Worm (Caenorhabditis elegans) whole organism, L4 larva: ENCODE measurements around the gene gcy-20.

Source experiments
- D1046.2 ChIP-seq: fragments of 200-800 bp; sonication (Bioruptor generic); IDR thresholded peaks from 2 replicates; pipeline ENCODE4 v1.3.6; 2022; ENCODE audit warnings: missing genetic modification characterization, missing compliant biosample characterization
- F37D6.2 ChIP-seq: sonication (generic microtip); optimal IDR thresholded peaks from 2 replicates; lab custom pipeline; 2016; ENCODE audit warnings: mild to moderate bottlenecking, missing genetic modification characterization, missing compliant biosample characterization
- F44E2.7 ChIP-seq: fragments of 200-800 bp; sonication (Bioruptor generic); IDR thresholded peaks from 2 replicates; pipeline ENCODE4 v2.1.2; 2022; ENCODE audit warnings: missing genetic modification characterization, missing compliant biosample characterization
- T20F7.1 ChIP-seq: fragments of 200-800 bp; sonication (Bioruptor generic); optimal IDR thresholded peaks from 2 replicates; lab custom pipeline; 2018; ENCODE audit warnings: mild to moderate bottlenecking, missing genetic modification characterization, missing compliant biosample characterization
- Y48G9A.11 ChIP-seq: fragments of 200-800 bp; sonication (Bioruptor generic); IDR thresholded peaks from 2 replicates; pipeline ENCODE4 v1.3.6; 2022; ENCODE audit warnings: missing genetic modification reagents, missing genetic modification characterization, missing compliant biosample characterization
- Y5F2A.4 ChIP-seq: fragments of 200-800 bp; sonication (Bioruptor generic); optimal IDR thresholded peaks from 2 replicates; lab custom pipeline; 2018; ENCODE audit warnings: mild to moderate bottlenecking, missing genetic modification characterization, missing compliant biosample characterization
- Y75B8A.6 ChIP-seq: fragments of 200-800 bp; sonication (Bioruptor generic); IDR thresholded peaks from 2 replicates; pipeline ENCODE4 v1.3.6; 2022; ENCODE audit warnings: missing genetic modification reagents, missing genetic modification characterization, missing compliant biosample characterization
- ZK337.2 ChIP-seq: fragments of 200-800 bp; sonication (Bioruptor generic); IDR thresholded peaks from 2 replicates; pipeline ENCODE4 v1.3.6; 2022; ENCODE audit warnings: missing genetic modification reagents, missing genetic modification characterization, missing compliant biosample characterization
- aly-2 ChIP-seq: sonication (generic microtip); optimal IDR thresholded peaks from 2 replicates; lab custom pipeline; 2018; ENCODE audit warnings: missing biosample characterization, missing genetic modification characterization
- arid-1 ChIP-seq: fragments of 200-800 bp; sonication (Bioruptor generic); conservative IDR thresholded peaks from 2 replicates; pipeline ENCODE4 v1.3.6; 2022; ENCODE audit warnings: missing genetic modification reagents, missing genetic modification characterization, missing compliant biosample characterization
- ceh-20 ChIP-seq: fragments of 200-800 bp; sonication (Bioruptor generic); IDR thresholded peaks from 2 replicates; pipeline ENCODE4 v1.3.6; 2022; ENCODE audit warnings: missing genetic modification reagents, missing genetic modification characterization, missing compliant biosample characterization
- ceh-28 ChIP-seq: fragments of 150-350 bp; optimal IDR thresholded peaks from 2 replicates; lab custom pipeline; 2014; ENCODE audit warnings: missing biosample characterization, missing genetic modification reagents, missing genetic modification characterization
- ceh-32 ChIP-seq: sonication (generic microtip); optimal IDR thresholded peaks from 2 replicates; lab custom pipeline; 2016; ENCODE audit warnings: mild to moderate bottlenecking, missing genetic modification characterization, missing compliant biosample characterization; ENCODE audit not compliant: poor library complexity
- ceh-44 ChIP-seq: fragments of 200-800 bp; sonication (Bioruptor generic); IDR thresholded peaks from 2 replicates; pipeline ENCODE4 v1.3.6; 2022; ENCODE audit warnings: missing genetic modification reagents, missing genetic modification characterization, missing compliant biosample characterization
- ceh-82 ChIP-seq: sonication (generic microtip); optimal IDR thresholded peaks from 2 replicates; lab custom pipeline; 2017; ENCODE audit warnings: missing biosample characterization, missing genetic modification characterization
- ces-1 ChIP-seq: fragments of 150-350 bp; sonication (generic microtip); optimal IDR thresholded peaks from 4 replicates; lab custom pipeline; 2014; ENCODE audit warnings: missing biosample characterization, missing genetic modification reagents, missing genetic modification characterization
- cey-2 ChIP-seq: sonication (generic microtip); optimal IDR thresholded peaks from 3 replicates; lab custom pipeline; 2017; ENCODE audit warnings: missing genetic modification characterization, mild to moderate bottlenecking, missing compliant biosample characterization, antibody characterized with exemption, borderline replicate concordance; ENCODE audit not compliant: insufficient read depth
- daf-12 ChIP-seq: fragments of 150-350 bp; optimal IDR thresholded peaks from 2 replicates; lab custom pipeline; 2014; ENCODE audit warnings: missing biosample characterization, missing genetic modification reagents, missing genetic modification characterization
- daf-16 ChIP-seq, 3 experiments: sonication (generic microtip); optimal IDR thresholded peaks; 2 replicates each; lab custom pipeline; 2016 to 2017; ENCODE audit warnings: missing genetic modification characterization in 3 of 3, missing genetic modification reagents in 3 of 3, mild to moderate bottlenecking in 2 of 3, missing compliant biosample characterization in 2 of 3, missing biosample characterization in 1 of 3, moderate library complexity in 1 of 3
- daf-8 ChIP-seq: fragments of 200-800 bp; sonication (Bioruptor generic); IDR thresholded peaks from 2 replicates; pipeline ENCODE4 v1.3.6; 2022; ENCODE audit warnings: missing genetic modification characterization, missing compliant biosample characterization
- dmd-6 ChIP-seq: fragments of 200-800 bp; sonication (Bioruptor generic); IDR thresholded peaks from 2 replicates; pipeline ENCODE4 v1.3.6; 2022; ENCODE audit warnings: missing genetic modification reagents, missing genetic modification characterization, missing compliant biosample characterization
- duxl-1 ChIP-seq: sonication (generic microtip); optimal IDR thresholded peaks from 2 replicates; lab custom pipeline; 2016; ENCODE audit warnings: mild to moderate bottlenecking, missing genetic modification characterization, moderate library complexity, missing compliant biosample characterization; ENCODE audit not compliant: poor library complexity
- egl-27 ChIP-seq: sonication (generic microtip); optimal IDR thresholded peaks from 3 replicates; lab custom pipeline; 2017; ENCODE audit warnings: missing biosample characterization, missing genetic modification reagents, missing genetic modification characterization
- gei-8 ChIP-seq: fragments of 200-800 bp; sonication (Bioruptor generic); optimal IDR thresholded peaks from 2 replicates; lab custom pipeline; 2018; ENCODE audit warnings: mild to moderate bottlenecking, missing genetic modification characterization, missing compliant biosample characterization
- hlh-11 ChIP-seq: fragments of 200-800 bp; sonication (Bioruptor generic); optimal IDR thresholded peaks from 2 replicates; lab custom pipeline; 2018; ENCODE audit warnings: mild to moderate bottlenecking, missing genetic modification characterization, missing compliant biosample characterization
- hlh-30 ChIP-seq: sonication (generic microtip); optimal IDR thresholded peaks from 2 replicates; lab custom pipeline; 2017; ENCODE audit warnings: antibody characterized with exemption, mild to moderate bottlenecking, missing genetic modification characterization, missing compliant biosample characterization; ENCODE audit not compliant: insufficient read depth
- lin-1 ChIP-seq: fragments of 200-800 bp; sonication (Bioruptor generic); IDR thresholded peaks from 2 replicates; pipeline ENCODE4 v1.3.6; 2022; ENCODE audit warnings: missing genetic modification reagents, missing genetic modification characterization, missing compliant biosample characterization
- lin-13 ChIP-seq: fragments of 150-350 bp; optimal IDR thresholded peaks from 2 replicates; lab custom pipeline; 2014; ENCODE audit warnings: missing biosample characterization, missing genetic modification reagents, missing genetic modification characterization
- lin-29 ChIP-seq: fragments of 200-800 bp; sonication (Bioruptor generic); IDR thresholded peaks from 2 replicates; pipeline ENCODE4 v1.3.6; 2022; ENCODE audit warnings: missing genetic modification reagents, missing genetic modification characterization, missing compliant biosample characterization
- lsy-2 ChIP-seq, 2 experiments: fragments of 150-350 bp in 1 of 2; sonication (generic microtip) in 1 of 2; optimal IDR thresholded peaks; 2 replicates each; lab custom pipeline; 2014 to 2017; ENCODE audit warnings: missing biosample characterization in 2 of 2, missing genetic modification characterization in 2 of 2
- mdt-29 ChIP-seq: fragments of 200-800 bp; sonication (Bioruptor generic); IDR thresholded peaks from 2 replicates; pipeline ENCODE4 v1.3.6; 2022; ENCODE audit warnings: missing genetic modification reagents, missing genetic modification characterization, missing compliant biosample characterization
- nhr-11 ChIP-seq: fragments of 150-350 bp; optimal IDR thresholded peaks from 2 replicates; lab custom pipeline; 2014; ENCODE audit warnings: missing biosample characterization, missing genetic modification characterization
- nhr-111 ChIP-seq: fragments of 200-800 bp; sonication (Bioruptor generic); optimal IDR thresholded peaks from 2 replicates; lab custom pipeline; 2018; ENCODE audit warnings: mild to moderate bottlenecking, missing genetic modification characterization, missing compliant biosample characterization
- nhr-237 ChIP-seq: sonication (generic microtip); optimal IDR thresholded peaks from 2 replicates; lab custom pipeline; 2017; ENCODE audit warnings: missing biosample characterization, missing genetic modification characterization
- nhr-28 ChIP-seq: fragments of 150-350 bp; optimal IDR thresholded peaks from 2 replicates; lab custom pipeline; 2014; ENCODE audit warnings: missing biosample characterization, missing genetic modification characterization
- nhr-48 ChIP-seq: sonication (generic microtip); optimal IDR thresholded peaks from 2 replicates; lab custom pipeline; 2016; ENCODE audit warnings: mild to moderate bottlenecking, missing genetic modification characterization, missing compliant biosample characterization
- nhr-76 ChIP-seq: fragments of 150-350 bp; optimal IDR thresholded peaks from 2 replicates; lab custom pipeline; 2014; ENCODE audit warnings: missing biosample characterization, missing genetic modification characterization
- nhr-77 ChIP-seq: fragments of 150-350 bp; optimal IDR thresholded peaks from 2 replicates; lab custom pipeline; 2014; ENCODE audit warnings: missing biosample characterization, missing genetic modification characterization
- rbr-2 ChIP-seq: sonication (generic microtip); optimal IDR thresholded peaks from 2 replicates; lab custom pipeline; 2016; ENCODE audit warnings: missing genotype, missing genetic modification characterization, missing compliant biosample characterization
- set-16 ChIP-seq: fragments of 200-800 bp; sonication (Bioruptor generic); IDR thresholded peaks from 2 replicates; pipeline ENCODE4 v1.3.6; 2022; ENCODE audit warnings: missing genetic modification reagents, missing genetic modification characterization, missing compliant biosample characterization
- skn-1 ChIP-seq: fragments of 150-350 bp; optimal IDR thresholded peaks from 2 replicates; lab custom pipeline; 2014; ENCODE audit warnings: missing biosample characterization, missing genetic modification characterization
- snpc-1.2 ChIP-seq: fragments of 200-800 bp; sonication (Bioruptor generic); IDR thresholded peaks from 2 replicates; pipeline ENCODE4 v1.3.6; 2022; ENCODE audit warnings: missing genetic modification reagents, missing genetic modification characterization, missing compliant biosample characterization
- snpc-4 ChIP-seq: fragments of 150-350 bp; optimal IDR thresholded peaks from 2 replicates; lab custom pipeline; 2014; ENCODE audit warnings: missing biosample characterization, missing genetic modification characterization
- spr-3 ChIP-seq: fragments of 200-800 bp; sonication (Bioruptor generic); optimal IDR thresholded peaks from 2 replicates; lab custom pipeline; 2018; ENCODE audit warnings: mild to moderate bottlenecking, missing genetic modification characterization, missing compliant biosample characterization
- tag-97 ChIP-seq: fragments of 200-800 bp; sonication (Bioruptor generic); IDR thresholded peaks from 2 replicates; pipeline ENCODE4 v1.3.6; 2022; ENCODE audit warnings: missing genetic modification characterization, missing compliant biosample characterization
- tra-1 ChIP-seq: fragments of 200-800 bp; sonication (Bioruptor generic); IDR thresholded peaks from 2 replicates; pipeline ENCODE4 v1.3.6; 2022; ENCODE audit warnings: missing genetic modification reagents, missing genetic modification characterization, missing compliant biosample characterization
- unc-62 ChIP-seq, 3 experiments: fragments of 150-350 bp in 1 of 3; sonication (generic microtip); optimal IDR thresholded peaks in 2 of 3; peaks in 1 of 3; 1 replicate in 1 of 3; 2 replicates in 2 of 3; lab custom pipeline; 2014 to 2017; ENCODE audit warnings: missing biosample characterization in 3 of 3, missing genetic modification characterization in 3 of 3, missing genetic modification reagents in 3 of 3, missing genotype in 1 of 3
- zfp-2 ChIP-seq: sonication (generic microtip); optimal IDR thresholded peaks from 2 replicates; lab custom pipeline; 2016; ENCODE audit warnings: mild to moderate bottlenecking, missing genetic modification characterization, missing compliant biosample characterization
- zip-11 ChIP-seq: fragments of 200-800 bp; sonication (Bioruptor generic); IDR thresholded peaks from 2 replicates; pipeline ENCODE4 v1.3.6; 2022; ENCODE audit warnings: missing genetic modification characterization, missing compliant biosample characterization
- zip-2 ChIP-seq: fragments of 150-350 bp; optimal IDR thresholded peaks from 2 replicates; lab custom pipeline; 2014; ENCODE audit warnings: missing biosample characterization, missing genetic modification characterization
- ztf-11 ChIP-seq: fragments of 150-350 bp; optimal IDR thresholded peaks from 2 replicates; lab custom pipeline; 2014; ENCODE audit warnings: missing biosample characterization, missing genetic modification characterization

gcy-20 gene

ce11 chrV:16277918-16278317 lies 24.3 kb upstream of the gcy-20 start, which contains the start of gene cyp-37B1 (continued):
- no peak for TF ChIP-seq daf-16 (GFP tag; optimal IDR thresholded peaks at IDR 0.05; lab: Kevin White, UChicago)
- peak; percentile 95 for TF ChIP-seq daf-16 (tag; optimal IDR thresholded peaks at IDR 0.05; lab: Kevin White, UChicago)
- no peak for TF ChIP-seq ceh-32 (tag; lab: Kevin White, UChicago)
- no peak for TF ChIP-seq lsy-2 (tag; optimal IDR thresholded peaks at IDR 0.05; lab: Kevin White, UChicago)
- TF ChIP-seq duxl-1: no peak
- TF ChIP-seq daf-8 (GFP tag; lab: Robert Waterston, UW): no peak
- TF ChIP-seq D1046.2 (GFP tag; lab: Robert Waterston, UW): no peak
- TF ChIP-seq dmd-6 (GFP tag; lab: Robert Waterston, UW): peak; percentile 90
- TF ChIP-seq hlh-30 (tag; lab: Kevin White, UChicago): no peak
- TF ChIP-seq nhr-111: no peak
- no peak for TF ChIP-seq nhr-76
- no peak for TF ChIP-seq lin-29 (GFP tag; lab: Robert Waterston, UW)
- TF ChIP-seq spr-3: no peak
- no peak for TF ChIP-seq lin-1 (GFP tag; lab: Robert Waterston, UW)
- TF ChIP-seq skn-1: no peak
- TF ChIP-seq ceh-82: no peak
- no peak for TF ChIP-seq tra-1
- peak; percentile 69 for TF ChIP-seq nhr-48 (tag; lab: Kevin White, UChicago)
- TF ChIP-seq ceh-28 (tag; lab: Kevin White, UChicago): no peak
- no peak for TF ChIP-seq tag-97 (GFP tag; lab: Robert Waterston, UW)
- TF ChIP-seq set-16 (GFP tag; lab: Robert Waterston, UW): no peak
- no peak for TF ChIP-seq snpc-4 (tag; lab: Kevin White, UChicago)
- TF ChIP-seq cey-2 (tag; lab: Kevin White, UChicago): no peak
- peak; percentile 87 for TF ChIP-seq nhr-77
- no peak for TF ChIP-seq F44E2.7 (GFP tag; lab: Robert Waterston, UW)
- TF ChIP-seq zip-11 (GFP tag; lab: Robert Waterston, UW): no peak
- no peak for TF ChIP-seq aly-2
- no peak for TF ChIP-seq daf-12 (tag; lab: Kevin White, UChicago)
- no peak for TF ChIP-seq lin-13 (GFP tag; lab: Kevin White, UChicago)
- no peak for TF ChIP-seq F37D6.2 (tag; lab: Kevin White, UChicago)
- peak; percentile 85 for TF ChIP-seq hlh-11 (tag; lab: Kevin White, UChicago)
- TF ChIP-seq ZK337.2 (GFP tag; lab: Robert Waterston, UW): no peak
- no peak for TF ChIP-seq nhr-11 (tag; lab: Kevin White, UChicago)
- no peak for TF ChIP-seq unc-62 (GFP tag; optimal IDR thresholded peaks at IDR 0.05 in 1 of 2; lab: Kevin White, UChicago)
- TF ChIP-seq unc-62 (tag; optimal IDR thresholded peaks at IDR 0.05; lab: Kevin White, UChicago): no peak
- TF ChIP-seq egl-27 (tag; lab: Kevin White, UChicago): no peak
- TF ChIP-seq zfp-2 (tag; lab: Kevin White, UChicago): no peak
- no peak for TF ChIP-seq mdt-29 (GFP tag; lab: Robert Waterston, UW)
- no peak for TF ChIP-seq ceh-20 (GFP tag; lab: Robert Waterston, UW)
- TF ChIP-seq rbr-2 (tag; lab: Kevin White, UChicago): no peak
- no peak for TF ChIP-seq ces-1 (GFP tag; lab: Kevin White, UChicago)
- no peak for TF ChIP-seq zip-2 (tag; lab: Kevin White, UChicago)
- no peak for TF ChIP-seq arid-1 (GFP tag; lab: Robert Waterston, UW)
- TF ChIP-seq nhr-237 (tag; lab: Kevin White, UChicago): no peak
- no peak for TF ChIP-seq ztf-11 (tag; lab: Kevin White, UChicago)
- TF ChIP-seq T20F7.1 (GFP tag; lab: Kevin White, UChicago): no peak
- TF ChIP-seq Y5F2A.4 (GFP tag; lab: Kevin White, UChicago): no peak
- TF ChIP-seq Y75B8A.6 (GFP tag; lab: Robert Waterston, UW): no peak
- no peak for TF ChIP-seq gei-8
- peak; percentile 97 for TF ChIP-seq nhr-28 (tag; lab: Kevin White, UChicago)
- no peak for TF ChIP-seq Y48G9A.11 (GFP tag; lab: Robert Waterston, UW)
- TF ChIP-seq ceh-44 (GFP tag; lab: Robert Waterston, UW): no peak
- no peak for TF ChIP-seq snpc-1.2
